Worm (Caenorhabditis elegans) whole organism, young adult: ENCODE data around the gene F42A6.1.

Experiments used
- B0019.2 ChIP-seq: fragments of 200-800 bp; sonication (Bioruptor generic); conservative IDR thresholded peaks from 2 replicates; pipeline ENCODE4 v1.3.6; 2022; ENCODE audit warnings: missing genetic modification reagents, missing genetic modification characterization, missing compliant biosample characterization
- D2030.7 ChIP-seq: fragments of 200-800 bp; sonication (Bioruptor generic); IDR thresholded peaks from 2 replicates; pipeline ENCODE4 v1.3.6; 2022; ENCODE audit warnings: missing genetic modification reagents, missing genetic modification characterization, missing compliant biosample characterization
- F33H1.4 ChIP-seq: fragments of 200-800 bp; sonication (Bioruptor generic); IDR thresholded peaks from 2 replicates; pipeline ENCODE4 v1.3.6; 2022; ENCODE audit warnings: missing genetic modification reagents, missing genetic modification characterization, missing compliant biosample characterization
- F57C9.4 ChIP-seq: sonication (generic microtip); optimal IDR thresholded peaks from 2 replicates; lab custom pipeline; 2017; ENCODE audit warnings: mild to moderate bottlenecking, missing genetic modification characterization, missing compliant biosample characterization
- T07F8.4 ChIP-seq: sonication (generic microtip); optimal IDR thresholded peaks from 2 replicates; lab custom pipeline; 2016; ENCODE audit warnings: mild to moderate bottlenecking, missing genetic modification characterization, moderate library complexity, missing compliant biosample characterization
- Y67H2A.10 ChIP-seq: fragments of 200-800 bp; sonication (Bioruptor generic); conservative IDR thresholded peaks from 2 replicates; pipeline ENCODE4 v1.3.6; 2022; ENCODE audit warnings: missing genetic modification reagents, missing genetic modification characterization, missing compliant biosample characterization
- Y79H2A.3 ChIP-seq: fragments of 200-800 bp; sonication (Bioruptor generic); conservative IDR thresholded peaks from 2 replicates; pipeline ENCODE4 v1.3.6; 2022; ENCODE audit warnings: missing genetic modification reagents, missing genetic modification characterization, missing compliant biosample characterization
- akir-1 ChIP-seq: fragments of 200-800 bp; sonication (Bioruptor generic); optimal IDR thresholded peaks from 2 replicates; lab custom pipeline; 2018; ENCODE audit warnings: mild to moderate bottlenecking, missing genetic modification characterization, moderate library complexity, missing compliant biosample characterization
- aptf-2 ChIP-seq: fragments of 200-800 bp; sonication (Bioruptor generic); conservative IDR thresholded peaks from 2 replicates; pipeline ENCODE4 v1.3.6; 2022; ENCODE audit warnings: missing genetic modification reagents, missing genetic modification characterization, missing compliant biosample characterization
- attf-5 ChIP-seq: fragments of 200-800 bp; sonication (Bioruptor generic); optimal IDR thresholded peaks from 2 replicates; lab custom pipeline; 2018; ENCODE audit warnings: mild to moderate bottlenecking, missing genetic modification characterization, missing compliant biosample characterization
- cebp-1 ChIP-seq, 2 experiments: fragments of 200-800 bp in 1 of 2; sonication (Bioruptor generic) in 1 of 2; sonication (generic microtip) in 1 of 2; IDR thresholded peaks in 1 of 2; optimal IDR thresholded peaks in 1 of 2; 2 replicates each; pipeline versions ENCODE4 v1.3.6 to Lab custom; 2017 to 2022; ENCODE audit warnings: missing compliant biosample characterization in 2 of 2, missing genetic modification characterization in 2 of 2, mild to moderate bottlenecking in 1 of 2, missing genetic modification reagents in 1 of 2, moderate library complexity in 1 of 2
- ceh-100 ChIP-seq: fragments of 200-800 bp; sonication (Bioruptor generic); IDR thresholded peaks from 2 replicates; pipeline ENCODE4 v1.3.6; 2022; ENCODE audit warnings: missing genetic modification reagents, missing genetic modification characterization, missing compliant biosample characterization
- ceh-27 ChIP-seq: fragments of 200-800 bp; sonication (Bioruptor generic); optimal IDR thresholded peaks from 2 replicates; lab custom pipeline; 2018; ENCODE audit warnings: mild to moderate bottlenecking, missing genetic modification characterization, moderate library complexity, missing compliant biosample characterization
- chd-7 ChIP-seq: sonication (generic microtip); optimal IDR thresholded peaks from 2 replicates; lab custom pipeline; 2016; ENCODE audit warnings: mild to moderate bottlenecking, missing genetic modification characterization, moderate library complexity, missing compliant biosample characterization
- dox-1 ChIP-seq: fragments of 200-800 bp; sonication (Bioruptor generic); IDR thresholded peaks from 2 replicates; pipeline ENCODE4 v1.3.6; 2022; ENCODE audit warnings: missing genetic modification reagents, missing genetic modification characterization, missing compliant biosample characterization
- efl-1 ChIP-seq: fragments of 150-350 bp; optimal IDR thresholded peaks from 2 replicates; lab custom pipeline; 2014; ENCODE audit warnings: missing biosample characterization, missing genetic modification reagents, missing genetic modification characterization
- egl-44 ChIP-seq: fragments of 200-800 bp; sonication (Bioruptor generic); IDR thresholded peaks from 2 replicates; pipeline ENCODE4 v1.3.6; 2022; ENCODE audit warnings: missing genetic modification reagents, missing genetic modification characterization, missing compliant biosample characterization
- gei-17 ChIP-seq: fragments of 200-800 bp; sonication (Bioruptor generic); optimal IDR thresholded peaks from 2 replicates; lab custom pipeline; 2018; ENCODE audit warnings: mild to moderate bottlenecking, missing genetic modification characterization, missing compliant biosample characterization
- him-1 ChIP-seq: sonication (generic microtip); optimal IDR thresholded peaks from 2 replicates; lab custom pipeline; 2016; ENCODE audit warnings: missing genotype, missing genetic modification reagents, missing genetic modification characterization, missing compliant biosample characterization
- hmg-1.2 ChIP-seq: fragments of 200-800 bp; sonication (Bioruptor generic); IDR thresholded peaks from 2 replicates; pipeline ENCODE4 v1.3.6; 2022; ENCODE audit warnings: missing genetic modification reagents, missing genetic modification characterization, missing compliant biosample characterization
- lin-26 ChIP-seq: fragments of 200-800 bp; sonication (Bioruptor generic); IDR thresholded peaks from 2 replicates; pipeline ENCODE4 v1.3.6; 2022; ENCODE audit warnings: missing genetic modification reagents, missing genetic modification characterization, missing compliant biosample characterization
- lin-35 ChIP-seq, 3 experiments: fragments of 150-350 bp in 2 of 3; sonication (generic microtip) in 1 of 3; optimal IDR thresholded peaks; 2 replicates each; lab custom pipeline; 2014 to 2018; ENCODE audit warnings: missing biosample characterization in 3 of 3, missing genetic modification characterization in 3 of 3, missing genetic modification reagents in 3 of 3
- lin-40 ChIP-seq: sonication (generic microtip); optimal IDR thresholded peaks from 2 replicates; lab custom pipeline; 2016; ENCODE audit warnings: missing genetic modification characterization, mild to moderate bottlenecking, missing compliant biosample characterization, missing genotype, missing genetic modification reagents
- lin-54 ChIP-seq: fragments of 200-800 bp; sonication (Bioruptor generic); optimal IDR thresholded peaks from 2 replicates; lab custom pipeline; 2018; ENCODE audit warnings: mild to moderate bottlenecking, missing genetic modification characterization, missing compliant biosample characterization
- lsy-27 ChIP-seq: sonication (generic microtip); optimal IDR thresholded peaks from 2 replicates; lab custom pipeline; 2017; ENCODE audit warnings: missing genetic modification characterization, mild to moderate bottlenecking, missing compliant biosample characterization, antibody characterized with exemption, missing genotype, borderline replicate concordance; ENCODE audit not compliant: insufficient read depth
- madf-6 ChIP-seq: fragments of 200-800 bp; sonication (Bioruptor generic); IDR thresholded peaks from 2 replicates; pipeline ENCODE4 v1.3.6; 2022; ENCODE audit warnings: missing genetic modification reagents, missing genetic modification characterization, missing compliant biosample characterization
- mes-4 ChIP-seq: sonication (generic microtip); optimal IDR thresholded peaks from 2 replicates; lab custom pipeline; 2016; ENCODE audit warnings: missing genotype, missing genetic modification characterization, missing compliant biosample characterization
- nfyb-1 ChIP-seq: fragments of 200-800 bp; sonication (Bioruptor generic); IDR thresholded peaks from 2 replicates; pipeline ENCODE4 v1.3.6; 2022; ENCODE audit warnings: missing genetic modification reagents, missing genetic modification characterization, missing compliant biosample characterization
- nhr-120 ChIP-seq: fragments of 200-800 bp; sonication (Bioruptor generic); IDR thresholded peaks from 2 replicates; pipeline ENCODE4 v1.3.6; 2022; ENCODE audit warnings: missing genetic modification characterization, missing compliant biosample characterization
- nhr-27 ChIP-seq: fragments of 200-800 bp; sonication (Bioruptor generic); optimal IDR thresholded peaks from 2 replicates; lab custom pipeline; 2018; ENCODE audit warnings: mild to moderate bottlenecking, missing genetic modification characterization, moderate library complexity, missing compliant biosample characterization
- nhr-80 ChIP-seq: sonication (generic microtip); optimal IDR thresholded peaks from 2 replicates; lab custom pipeline; 2016; ENCODE audit warnings: missing genetic modification characterization, missing compliant biosample characterization
- nhr-90 ChIP-seq: sonication (generic microtip); optimal IDR thresholded peaks from 2 replicates; lab custom pipeline; 2016; ENCODE audit warnings: missing genotype, mild to moderate bottlenecking, missing genetic modification characterization, missing compliant biosample characterization
- sea-2 ChIP-seq: fragments of 200-800 bp; sonication (Bioruptor generic); IDR thresholded peaks from 2 replicates; pipeline ENCODE4 v1.3.6; 2022; ENCODE audit warnings: missing genetic modification characterization, missing compliant biosample characterization
- snpc-1.1 ChIP-seq: sonication (generic microtip); optimal IDR thresholded peaks from 2 replicates; lab custom pipeline; 2017; ENCODE audit warnings: missing genetic modification characterization, mild to moderate bottlenecking, missing compliant biosample characterization, antibody characterized with exemption, moderate library complexity, missing genotype, missing genetic modification reagents; ENCODE audit not compliant: insufficient read depth
- tbx-9 ChIP-seq: sonication (generic microtip); optimal IDR thresholded peaks from 2 replicates; lab custom pipeline; 2016; ENCODE audit warnings: borderline replicate concordance, missing genetic modification characterization, inconsistent platforms, missing compliant biosample characterization
- ztf-18 ChIP-seq: sonication (generic microtip); optimal IDR thresholded peaks from 2 replicates; lab custom pipeline; 2016; ENCODE audit warnings: missing genotype, mild to moderate bottlenecking, missing genetic modification characterization, missing compliant biosample characterization
- ztf-25 ChIP-seq: fragments of 200-800 bp; sonication (Bioruptor generic); IDR thresholded peaks from 2 replicates; pipeline ENCODE4 v1.3.6; 2022; ENCODE audit warnings: missing genetic modification reagents, missing genetic modification characterization, missing compliant biosample characterization
- ztf-28 ChIP-seq: fragments of 200-800 bp; sonication (Bioruptor generic); IDR thresholded peaks from 2 replicates; pipeline ENCODE4 v1.3.6; 2022; ENCODE audit warnings: missing genetic modification reagents, missing genetic modification characterization, missing compliant biosample characterization

F42A6.1 gene

DNA sequence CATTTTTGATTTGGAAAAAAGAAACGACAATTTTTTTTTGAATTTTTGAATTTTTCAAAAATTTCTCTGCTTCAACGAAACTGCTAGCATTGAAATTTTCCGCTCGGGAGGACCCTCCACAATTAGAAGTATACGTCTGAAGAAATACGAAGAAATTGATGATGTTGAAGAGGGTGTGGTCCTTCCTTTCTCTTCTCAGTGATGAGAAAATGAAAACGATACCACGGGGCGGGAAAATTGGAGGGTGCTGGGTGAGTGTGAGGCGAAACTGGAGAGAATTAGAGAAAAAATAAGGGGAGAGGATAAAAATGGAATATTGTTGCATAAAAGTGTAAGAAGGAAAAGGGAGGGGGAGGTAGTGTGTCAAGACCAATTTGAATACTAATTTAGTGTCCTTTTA, 2.8 kb upstream of the F42A6.1 start:
- TF ChIP-seq madf-6 = no peak
- no peak for TF ChIP-seq him-1
- no peak for TF ChIP-seq nhr-90 (tag; lab: Kevin White, UChicago)
- TF ChIP-seq sea-2 (GFP tag; lab: Robert Waterston, UW) = no peak
- TF ChIP-seq T07F8.4 (tag; lab: Kevin White, UChicago) = no peak
- no peak for TF ChIP-seq chd-7 (tag; lab: Kevin White, UChicago)
- TF ChIP-seq akir-1 (GFP tag; lab: Kevin White, UChicago) = no peak
- no peak for TF ChIP-seq Y67H2A.10
- no peak for TF ChIP-seq F33H1.4 (GFP tag; lab: Robert Waterston, UW)
- TF ChIP-seq aptf-2 (GFP tag; lab: Robert Waterston, UW) = no peak
- no peak for TF ChIP-seq efl-1

- no peak for TF ChIP-seq egl-44 (GFP tag; lab: Robert Waterston, UW)
- no peak for TF ChIP-seq lin-40 (tag; lab: Kevin White, UChicago)
- TF ChIP-seq lsy-27 (tag; lab: Kevin White, UChicago) = no peak
- TF ChIP-seq nhr-90 (tag; lab: Kevin White, UChicago) = no peak
- no peak for TF ChIP-seq D2030.7
- TF ChIP-seq mes-4 (tag; lab: Kevin White, UChicago) = no peak
- TF ChIP-seq ceh-100 (GFP tag; lab: Robert Waterston, UW) = no peak
- no peak for TF ChIP-seq tbx-9 (tag; lab: Kevin White, UChicago)
- no peak for TF ChIP-seq lin-26 (GFP tag; lab: Robert Waterston, UW)
- TF ChIP-seq chd-7 (tag; lab: Kevin White, UChicago) = no peak
- no peak for TF ChIP-seq Y79H2A.3 (GFP tag; lab: Robert Waterston, UW)
- no peak for TF ChIP-seq snpc-1.1 (tag; lab: Kevin White, UChicago)
- no peak for TF ChIP-seq ceh-27
- TF ChIP-seq ztf-25 = no peak
- TF ChIP-seq sea-2 (GFP tag; lab: Robert Waterston, UW) = no peak
- no peak for TF ChIP-seq nhr-27 (tag; lab: Kevin White, UChicago)
- no peak for TF ChIP-seq F57C9.4 (tag; lab: Kevin White, UChicago)
- TF ChIP-seq nfyb-1 (GFP tag; lab: Robert Waterston, UW) = no peak
- TF ChIP-seq B0019.2 (GFP tag; lab: Robert Waterston, UW) = no peak
- TF ChIP-seq, all 124 proteins: peak for 0
These were observed 8.4 kb downstream of the F42A6.1 start, which contains the start of gene Y55H10A.2 for ce11 chrIV:3363221-3363620. Gene Y55H10A.2 (plus strand): TSS chrIV:3363521.

DNA sequence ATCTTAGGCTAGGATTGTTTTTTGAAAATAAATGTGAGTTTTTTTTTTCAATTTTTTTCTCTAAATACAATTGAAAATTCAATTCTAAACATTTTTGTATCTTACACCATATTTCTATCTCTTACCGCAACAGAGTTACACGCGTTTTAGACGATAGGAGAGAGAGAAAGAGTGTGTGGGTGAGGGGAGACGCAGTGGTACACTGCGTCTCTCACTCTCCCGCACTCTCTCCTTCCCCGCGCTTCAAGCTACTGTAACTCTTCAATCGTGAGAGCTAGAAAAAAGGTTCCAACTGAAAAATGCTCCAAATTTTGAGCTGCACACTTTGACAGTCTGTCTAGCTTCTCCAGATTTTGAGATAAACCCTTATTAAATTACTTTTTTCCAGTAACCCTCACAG, 8.9 kb downstream of the F42A6.1 start:
- TF ChIP-seq hmg-1.2 (GFP tag; lab: Robert Waterston, UW) = peak; percentile 90
- TF ChIP-seq nhr-120 (GFP tag; lab: Robert Waterston, UW) = no peak

DNA sequence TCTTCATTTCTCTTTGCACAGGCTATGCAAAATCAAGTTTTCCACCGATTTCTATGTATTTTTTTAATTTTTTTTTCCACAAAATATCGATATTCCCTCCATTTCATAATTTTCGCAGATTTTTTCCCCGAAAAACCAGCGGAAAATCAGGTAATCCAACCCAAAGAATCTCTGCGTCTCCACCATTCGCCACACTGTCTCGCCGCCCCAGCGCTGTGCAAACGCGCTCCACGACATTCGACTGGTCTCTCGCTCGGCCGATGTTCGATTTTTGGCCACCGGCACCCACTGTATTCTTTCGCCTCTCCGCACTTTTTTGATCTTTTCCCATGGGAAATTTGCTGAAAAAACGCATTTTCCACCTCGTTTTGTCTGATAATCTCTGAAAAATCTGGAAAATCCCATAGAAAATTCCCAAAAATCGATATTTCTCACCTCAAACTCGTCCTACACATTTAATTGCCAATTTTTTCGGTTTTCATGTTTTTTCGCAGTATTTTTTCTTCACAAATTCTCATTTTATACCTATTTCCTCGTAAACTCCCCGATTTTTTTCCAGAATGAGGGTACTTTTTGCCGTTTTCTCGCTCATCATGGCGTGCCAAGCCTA, 13.9 kb downstream of the F42A6.1 start, which contains the start of gene vha-19:
vha-19 (plus strand) TSS at position 560 of the 610 bp plus-strand sequence.
- TF ChIP-seq cebp-1 (GFP tag; IDR thresholded peaks at IDR 0.05; lab: Robert Waterston, UW) (no peak), cebp-1 (tag; optimal IDR thresholded peaks at IDR 0.05; lab: Kevin White, UChicago) (peak; percentile 73), lin-35 (GFP tag; optimal IDR thresholded peaks at IDR 0.05; lab: Kevin White, UChicago) (no peak), ceh-27 (peak; percentile 13), gei-17 (no peak), attf-5 (GFP tag; lab: Kevin White, UChicago) (peak; percentile 54), ztf-28 (GFP tag; lab: Robert Waterston, UW) (no peak), ztf-18 (tag; lab: Kevin White, UChicago) (peak; percentile 20), dox-1 (no peak), lin-54 (peak; percentile 17), nhr-80 (peak; percentile 78), efl-1 (peak; percentile 4)
- TF ChIP-seq, all 124 proteins: peak for 7
